Fruit fly (Drosophila melanogaster): ENCODE data around the gene HP1D3csd.

The HP1D3csd gene

DNA sequence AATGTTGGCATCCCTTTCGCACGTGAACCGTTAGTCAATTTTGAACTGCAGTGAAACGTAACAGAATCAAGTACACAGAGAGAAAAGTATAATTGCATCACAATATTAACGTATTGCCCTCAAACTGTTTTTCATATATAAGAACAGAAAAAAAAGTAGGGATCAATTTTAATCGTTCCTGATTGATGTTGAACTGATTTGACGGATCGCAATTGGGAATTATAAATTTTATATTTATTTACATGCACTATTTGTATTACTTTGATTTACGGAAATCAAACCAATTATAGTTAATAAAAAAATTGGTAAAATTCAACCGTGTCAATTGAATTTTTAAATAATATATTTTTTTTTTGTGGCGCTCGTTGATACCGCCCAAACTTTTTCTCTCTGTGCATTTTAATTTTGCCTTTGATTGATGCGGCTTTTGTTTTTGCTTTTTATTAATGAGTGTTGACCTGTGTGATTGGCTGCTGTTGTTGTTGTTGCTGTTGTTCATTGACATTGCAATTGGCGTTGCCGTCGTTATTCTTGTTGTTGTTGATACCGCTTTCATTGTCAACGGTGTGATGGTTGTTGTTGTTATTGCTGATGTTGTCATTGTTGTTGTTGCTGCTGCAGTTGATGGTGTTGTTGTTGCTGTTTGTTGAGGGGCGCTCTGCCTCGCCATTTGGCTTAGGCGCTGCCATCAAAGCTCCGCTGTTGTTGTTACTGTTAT lies 37.3 kb upstream of the HP1D3csd start (continued):
- no peak for TF ChIP-seq crc (GFP tag; optimal IDR thresholded peaks at IDR 0.05)
- TF ChIP-seq CG31224 (GFP tag; IDR thresholded peaks at IDR 0.05), result no peak
- peak; percentile 15 for TF ChIP-seq sqz (GFP tag; optimal IDR thresholded peaks at IDR 0.05)
- peak; percentile 56 for TF ChIP-seq CG17359 (tag; optimal IDR thresholded peaks at IDR 0.05)
- no peak for TF ChIP-seq HmgZ (tag; optimal IDR thresholded peaks at IDR 0.05)
- peak; percentile 49 for TF ChIP-seq D19A (tag; optimal IDR thresholded peaks at IDR 0.05)
- TF ChIP-seq CkIIα-i1 (GFP tag; IDR thresholded peaks at IDR 0.05), result no peak
- TF ChIP-seq CG11504 (tag; optimal IDR thresholded peaks at IDR 0.05), result peak; percentile 83
- peak; percentile 73 for TF ChIP-seq CG9727 (GFP tag; optimal IDR thresholded peaks at IDR 0.05)
- TF ChIP-seq bcd (GFP tag; optimal IDR thresholded peaks at IDR 0.05), result peak; percentile 53
- peak; percentile 48 for TF ChIP-seq Hr3 (GFP tag; optimal IDR thresholded peaks at IDR 0.05)
- TF ChIP-seq kay (GFP tag; optimal IDR thresholded peaks at IDR 0.05), result no peak
- TF ChIP-seq Atf3 (GFP tag; optimal IDR thresholded peaks at IDR 0.05), result no peak
- no peak for TF ChIP-seq CG4854 (GFP tag; optimal IDR thresholded peaks at IDR 0.05)
- TF ChIP-seq CG15011 (GFP tag; optimal IDR thresholded peaks at IDR 0.05), result no peak
- no peak for TF ChIP-seq CG15479 (GFP tag; optimal IDR thresholded peaks at IDR 0.05)
- TF ChIP-seq CG14014 (GFP tag; IDR thresholded peaks at IDR 0.05), result no peak
- no peak for TF ChIP-seq ham (GFP tag; IDR thresholded peaks at IDR 0.05)
- TF ChIP-seq CG11093 (GFP tag; IDR thresholded peaks at IDR 0.05), result no peak
- peak in 1 of 2 experiments; percentile 54 for TF ChIP-seq dpn (GFP tag; optimal IDR thresholded peaks at IDR 0.05)
- peak; percentile 61 for TF ChIP-seq CG13424 (tag; optimal IDR thresholded peaks at IDR 0.05)
- peak; percentile 85 for TF ChIP-seq sens (GFP tag)
- no peak for TF ChIP-seq gsb (GFP tag; IDR thresholded peaks at IDR 0.05)
- no peak for TF ChIP-seq dan (GFP tag; IDR thresholded peaks at IDR 0.05)
- TF ChIP-seq CG42726 (GFP tag; IDR thresholded peaks at IDR 0.05; ENCODE audit: partially characterized antibody), result no peak
- 0 out of 2 replicates have a peak, but pooled peaks have one; percentile 14 for TF ChIP-seq danr (GFP tag; IDR thresholded peaks at IDR 0.05)
- TF ChIP-seq Vsx1 (GFP tag; optimal IDR thresholded peaks at IDR 0.05), result peak; percentile 25
- no peak for TF ChIP-seq tll (GFP tag; optimal IDR thresholded peaks at IDR 0.05)
- TF ChIP-seq CG4424 (GFP tag; optimal IDR thresholded peaks at IDR 0.05), result peak; percentile 76
- TF ChIP-seq dmrt11E (tag; optimal IDR thresholded peaks at IDR 0.05), result peak; percentile 73
- no peak for TF ChIP-seq psq (GFP tag; optimal IDR thresholded peaks at IDR 0.05)
- TF ChIP-seq CG15073 (GFP tag; optimal IDR thresholded peaks at IDR 0.05), result no peak
- no peak for TF ChIP-seq CG1024 (GFP tag; IDR thresholded peaks at IDR 0.05)
- TF ChIP-seq CG30020 (tag; optimal IDR thresholded peaks at IDR 0.05), result no peak
- TF ChIP-seq Lpt (GFP tag; optimal IDR thresholded peaks at IDR 0.05), result no peak
- no peak for TF ChIP-seq CG8944 (GFP tag; optimal IDR thresholded peaks at IDR 0.05)
- no peak for TF ChIP-seq pita (GFP tag; optimal IDR thresholded peaks at IDR 0.05)
- TF ChIP-seq Meics (GFP tag; optimal IDR thresholded peaks at IDR 0.05), result peak; percentile 60
- peak; percentile 57 for TF ChIP-seq PHDP (tag; optimal IDR thresholded peaks at IDR 0.05)
- no peak for TF ChIP-seq sd (tag; optimal IDR thresholded peaks at IDR 0.05)
- TF ChIP-seq shn (GFP tag; optimal IDR thresholded peaks at IDR 0.05), result no peak
- no peak for TF ChIP-seq Eip74EF (GFP tag; optimal IDR thresholded peaks at IDR 0.05)
- TF ChIP-seq Antp (GFP tag; optimal IDR thresholded peaks at IDR 0.05), result no peak
- peak; percentile 54 for TF ChIP-seq CG2875 (GFP tag; optimal IDR thresholded peaks at IDR 0.05)
- no peak for TF ChIP-seq ash1 (GFP tag; optimal IDR thresholded peaks at IDR 0.05)
- no peak for TF ChIP-seq CG8290 (GFP tag; optimal IDR thresholded peaks at IDR 0.05)
- TF ChIP-seq CG8290 (tag; optimal IDR thresholded peaks at IDR 0.05), result no peak
- peak; percentile 62 for TF ChIP-seq zen (tag; optimal IDR thresholded peaks at IDR 0.05)
- TF ChIP-seq Hr39 (optimal IDR thresholded peaks at IDR 0.05), result no peak
- peak; percentile 20 for TF ChIP-seq Six4 (GFP tag; optimal IDR thresholded peaks at IDR 0.05)
- TF ChIP-seq dmrt99B (tag; optimal IDR thresholded peaks at IDR 0.05), result peak; percentile 78
